Fruit fly (Drosophila melanogaster) whole organism, prepupa: ENCODE results near the gene Alr.

Experiments
- Blimp-1 ChIP-seq: fragments of 200-800 bp; sonication (Bioruptor generic); optimal IDR thresholded peaks from 3 replicates; lab custom pipeline; 2017; ENCODE audit warnings: missing biosample characterization, missing genetic modification characterization, mild to moderate bottlenecking, moderate library complexity, missing genetic modification reagents
- CG10669 ChIP-seq: fragments of 200-800 bp; sonication (Bioruptor generic); optimal IDR thresholded peaks from 3 replicates; lab custom pipeline; 2018; ENCODE audit warnings: missing biosample characterization, mild to moderate bottlenecking, missing genetic modification characterization, moderate library complexity
- CG11294 ChIP-seq: fragments of 200-800 bp; sonication (Bioruptor generic); IDR thresholded peaks from 2 replicates; pipeline ENCODE4 v1.3.6; 2022; ENCODE audit warnings: missing biosample characterization, missing genetic modification characterization
- CG11762 ChIP-seq: fragments of 200-800 bp; sonication (Bioruptor generic); optimal IDR thresholded peaks from 3 replicates; lab custom pipeline; 2016; ENCODE audit warnings: missing biosample characterization, missing genetic modification characterization; ENCODE audit not compliant: insufficient read depth
- CG15336 ChIP-seq: fragments of 200-800 bp; sonication (Bioruptor generic); IDR thresholded peaks from 2 replicates; pipeline ENCODE4 v1.3.6; 2022; ENCODE audit warnings: missing biosample characterization, missing genetic modification characterization
- CG1621 ChIP-seq: fragments of 200-800 bp; sonication (Bioruptor generic); optimal IDR thresholded peaks from 3 replicates; lab custom pipeline; 2018; ENCODE audit warnings: missing biosample characterization, mild to moderate bottlenecking, missing genetic modification characterization
- CG3032 ChIP-seq: fragments of 200-800 bp; optimal IDR thresholded peaks from 2 replicates; lab custom pipeline; 2019; ENCODE audit warnings: missing biosample characterization, mild to moderate bottlenecking, missing genetic modification characterization, moderate library complexity
- CG31627 ChIP-seq: fragments of 200-800 bp; sonication (Bioruptor generic); optimal IDR thresholded peaks from 3 replicates; lab custom pipeline; 2016; ENCODE audit warnings: missing biosample characterization, missing genetic modification characterization
- CG32006 ChIP-seq: fragments of 200-800 bp; sonication (Bioruptor generic); optimal IDR thresholded peaks from 3 replicates; lab custom pipeline; 2017; ENCODE audit warnings: missing biosample characterization, mild to moderate bottlenecking, missing genetic modification characterization
- CG34406 ChIP-seq: fragments of 200-800 bp; sonication (Bioruptor generic); optimal IDR thresholded peaks from 3 replicates; lab custom pipeline; 2016; ENCODE audit warnings: missing biosample characterization, missing genetic modification characterization
- CG3919 ChIP-seq: fragments of 200-800 bp; sonication (Bioruptor generic); optimal IDR thresholded peaks from 3 replicates; lab custom pipeline; 2016; ENCODE audit warnings: missing biosample characterization, missing genetic modification characterization
- CG4318 ChIP-seq: fragments of 200-800 bp; sonication (Bioruptor generic); optimal IDR thresholded peaks from 3 replicates; lab custom pipeline; 2017; ENCODE audit warnings: missing biosample characterization, mild to moderate bottlenecking, missing genetic modification characterization
- CG6163 ChIP-seq: fragments of 200-800 bp; sonication (Bioruptor generic); IDR thresholded peaks from 3 replicates; pipeline ENCODE4 v1.3.6; 2022; ENCODE audit warnings: missing biosample characterization, missing genetic modification characterization
- CG6276 ChIP-seq: fragments of 200-800 bp; sonication (Bioruptor generic); optimal IDR thresholded peaks from 2 replicates; lab custom pipeline; 2017; ENCODE audit warnings: missing biosample characterization, mild to moderate bottlenecking, missing genetic modification characterization
- CG6792 ChIP-seq: fragments of 200-800 bp; sonication (Bioruptor generic); optimal IDR thresholded peaks from 3 replicates; lab custom pipeline; 2016; ENCODE audit warnings: missing biosample characterization, missing genetic modification characterization
- CG6808 ChIP-seq: fragments of 200-800 bp; sonication (Bioruptor generic); optimal IDR thresholded peaks from 3 replicates; lab custom pipeline; 2017; ENCODE audit warnings: missing biosample characterization, missing genetic modification characterization, mild to moderate bottlenecking, moderate library complexity, missing genetic modification reagents
- CG6854 ChIP-seq: fragments of 200-800 bp; sonication (Bioruptor generic); optimal IDR thresholded peaks from 2 replicates; lab custom pipeline; 2017; ENCODE audit warnings: missing biosample characterization, mild to moderate bottlenecking, missing genetic modification characterization
- CG7368 ChIP-seq: fragments of 200-800 bp; sonication (Bioruptor generic); optimal IDR thresholded peaks from 3 replicates; lab custom pipeline; 2016; ENCODE audit warnings: missing biosample characterization, missing genetic modification characterization
- CG8119 ChIP-seq: fragments of 200-800 bp; sonication (Bioruptor generic); IDR thresholded peaks from 3 replicates; pipeline ENCODE4 v1.3.6; 2022; ENCODE audit warnings: missing biosample characterization, missing genetic modification characterization
- CG8632 ChIP-seq: fragments of 200-800 bp; sonication (Bioruptor generic); optimal IDR thresholded peaks from 3 replicates; lab custom pipeline; 2016; ENCODE audit warnings: missing biosample characterization, missing genetic modification characterization
- Eip75B ChIP-seq: fragments of 200-800 bp; sonication (Bioruptor generic); optimal IDR thresholded peaks from 3 replicates; lab custom pipeline; 2016; ENCODE audit warnings: missing biosample characterization, missing genetic modification characterization
- Eip78C ChIP-seq: fragments of 200-800 bp; sonication (Bioruptor generic); peaks from one replicate; lab custom pipeline; 2016; ENCODE audit warnings: missing biosample characterization, missing genetic modification characterization
- Eip93F ChIP-seq: fragments of 200-800 bp; sonication (Bioruptor generic); optimal IDR thresholded peaks from 2 replicates; lab custom pipeline; 2016; ENCODE audit warnings: missing biosample characterization, mild to moderate bottlenecking, missing genetic modification characterization
- Ets21C ChIP-seq: fragments of 200-800 bp; sonication (Bioruptor generic); optimal IDR thresholded peaks from 3 replicates; lab custom pipeline; 2016; ENCODE audit warnings: missing biosample characterization, missing genetic modification characterization
- Gug ChIP-seq: fragments of 200-800 bp; sonication (Bioruptor generic); IDR thresholded peaks from 2 replicates; pipeline ENCODE4 v1.3.6; 2022; ENCODE audit warnings: missing biosample characterization, missing genetic modification characterization
- Hr38 ChIP-seq: sonication (Bioruptor generic); optimal IDR thresholded peaks from 2 replicates; lab custom pipeline; 2016; ENCODE audit warnings: missing biosample characterization, missing genetic modification characterization
- Hr39 ChIP-seq: fragments of 200-800 bp; sonication (Bioruptor generic); optimal IDR thresholded peaks from 2 replicates; lab custom pipeline; 2016; ENCODE audit warnings: missing biosample characterization, missing genetic modification characterization
- Hr4 ChIP-seq: fragments of 200-800 bp; sonication (Bioruptor generic); optimal IDR thresholded peaks from 3 replicates; lab custom pipeline; 2016; ENCODE audit warnings: missing biosample characterization, missing genetic modification characterization
- Lpt ChIP-seq: fragments of 200-800 bp; sonication (Bioruptor generic); optimal IDR thresholded peaks from 3 replicates; lab custom pipeline; 2016; ENCODE audit warnings: missing biosample characterization, missing genetic modification characterization
- Met ChIP-seq: fragments of 200-800 bp; sonication (Bioruptor generic); optimal IDR thresholded peaks from 3 replicates; lab custom pipeline; 2016; ENCODE audit warnings: missing biosample characterization, missing genetic modification characterization
- OdsH ChIP-seq: fragments of 200-800 bp; sonication (Bioruptor generic); optimal IDR thresholded peaks from 3 replicates; lab custom pipeline; 2016; ENCODE audit warnings: missing biosample characterization, missing genetic modification characterization
- Smox ChIP-seq: fragments of 200-800 bp; sonication (Bioruptor generic); optimal IDR thresholded peaks from 3 replicates; lab custom pipeline; 2016; ENCODE audit warnings: missing biosample characterization, missing genetic modification characterization
- Sox102F ChIP-seq: fragments of 200-800 bp; sonication (Bioruptor generic); optimal IDR thresholded peaks from 2 replicates; lab custom pipeline; 2016; ENCODE audit warnings: missing biosample characterization, mild to moderate bottlenecking, missing genetic modification characterization
- Sox14 ChIP-seq: fragments of 200-800 bp; sonication (Bioruptor generic); optimal IDR thresholded peaks from 3 replicates; lab custom pipeline; 2016; ENCODE audit warnings: missing biosample characterization, missing genetic modification characterization
- Sox15 ChIP-seq: fragments of 200-800 bp; sonication (Bioruptor generic); optimal IDR thresholded peaks from 3 replicates; lab custom pipeline; 2016; ENCODE audit warnings: missing biosample characterization, missing genetic modification characterization
- achi ChIP-seq: fragments of 200-800 bp; sonication (Bioruptor generic); optimal IDR thresholded peaks from 3 replicates; lab custom pipeline; 2016; ENCODE audit warnings: missing biosample characterization, missing genetic modification characterization
- acj6 ChIP-seq: fragments of 200-800 bp; sonication (Bioruptor generic); optimal IDR thresholded peaks from 3 replicates; lab custom pipeline; 2016; ENCODE audit warnings: missing biosample characterization, missing genetic modification characterization
- cyc ChIP-seq: fragments of 200-800 bp; sonication (Bioruptor generic); optimal IDR thresholded peaks from 3 replicates; lab custom pipeline; 2016; ENCODE audit warnings: missing biosample characterization, missing genetic modification characterization
- dac ChIP-seq: fragments of 200-800 bp; sonication (Bioruptor generic); optimal IDR thresholded peaks from 2 replicates; lab custom pipeline; 2017; ENCODE audit warnings: missing biosample characterization, mild to moderate bottlenecking, missing genetic modification characterization
- dsx ChIP-seq: fragments of 200-800 bp; optimal IDR thresholded peaks from 3 replicates; lab custom pipeline; 2019; ENCODE audit warnings: missing biosample characterization, mild to moderate bottlenecking, missing genetic modification characterization, moderate library complexity; ENCODE audit not compliant: poor library complexity, severe bottlenecking
- eg ChIP-seq: fragments of 200-800 bp; sonication (Bioruptor generic); IDR thresholded peaks from 3 replicates; pipeline ENCODE4 v1.3.6; 2022; ENCODE audit warnings: missing biosample characterization, missing genetic modification characterization
- fd59A ChIP-seq: fragments of 200-800 bp; sonication (Bioruptor generic); optimal IDR thresholded peaks from 2 replicates; lab custom pipeline; 2017; ENCODE audit warnings: missing biosample characterization, mild to moderate bottlenecking, missing genetic modification characterization, missing genetic modification reagents
- fkh ChIP-seq: fragments of 200-800 bp; sonication (Bioruptor generic); optimal IDR thresholded peaks from 3 replicates; lab custom pipeline; 2017; ENCODE audit warnings: missing biosample characterization, mild to moderate bottlenecking, missing genetic modification characterization, moderate library complexity
- lz ChIP-seq: fragments of 200-800 bp; sonication (Bioruptor generic); optimal IDR thresholded peaks from 3 replicates; lab custom pipeline; 2016; ENCODE audit warnings: missing biosample characterization, missing genetic modification characterization
- net ChIP-seq: fragments of 200-800 bp; sonication (Bioruptor generic); optimal IDR thresholded peaks from 3 replicates; lab custom pipeline; 2016; ENCODE audit warnings: missing biosample characterization, missing genetic modification characterization
- pdm3 ChIP-seq: fragments of 200-800 bp; sonication (Bioruptor generic); optimal IDR thresholded peaks from 3 replicates; lab custom pipeline; 2016; ENCODE audit warnings: missing biosample characterization, missing genetic modification characterization
- salr ChIP-seq, 2 experiments: fragments of 200-800 bp; sonication (Bioruptor generic); optimal IDR thresholded peaks; 3 replicates each; lab custom pipeline; 2016 to 2018; ENCODE audit warnings: missing biosample characterization in 2 of 2, missing genetic modification characterization in 2 of 2, mild to moderate bottlenecking in 1 of 2
- spab ChIP-seq: fragments of 200-800 bp; sonication (Bioruptor generic); optimal IDR thresholded peaks from 2 replicates; lab custom pipeline; 2017; ENCODE audit warnings: missing biosample characterization, mild to moderate bottlenecking, missing genetic modification characterization, missing genetic modification reagents
- ss ChIP-seq, 2 experiments: fragments of 200-800 bp; sonication (Bioruptor generic); optimal IDR thresholded peaks; 2 replicates in 1 of 2; 3 replicates in 1 of 2; lab custom pipeline; 2017 to 2018; ENCODE audit warnings: mild to moderate bottlenecking in 2 of 2, missing biosample characterization in 2 of 2, missing genetic modification characterization in 2 of 2, moderate library complexity in 1 of 2
- svp ChIP-seq: fragments of 200-800 bp; sonication (Bioruptor generic); peaks from one replicate; lab custom pipeline; 2016; ENCODE audit warnings: missing biosample characterization, missing genetic modification characterization
- topi ChIP-seq: fragments of 200-800 bp; sonication (Bioruptor generic); optimal IDR thresholded peaks from 3 replicates; lab custom pipeline; 2016; ENCODE audit warnings: missing biosample characterization, missing genetic modification characterization
- vri ChIP-seq: fragments of 200-800 bp; sonication (Bioruptor generic); optimal IDR thresholded peaks from 3 replicates; lab custom pipeline; 2016; ENCODE audit warnings: missing biosample characterization, mild to moderate bottlenecking, missing genetic modification characterization

Alr gene

DNA sequence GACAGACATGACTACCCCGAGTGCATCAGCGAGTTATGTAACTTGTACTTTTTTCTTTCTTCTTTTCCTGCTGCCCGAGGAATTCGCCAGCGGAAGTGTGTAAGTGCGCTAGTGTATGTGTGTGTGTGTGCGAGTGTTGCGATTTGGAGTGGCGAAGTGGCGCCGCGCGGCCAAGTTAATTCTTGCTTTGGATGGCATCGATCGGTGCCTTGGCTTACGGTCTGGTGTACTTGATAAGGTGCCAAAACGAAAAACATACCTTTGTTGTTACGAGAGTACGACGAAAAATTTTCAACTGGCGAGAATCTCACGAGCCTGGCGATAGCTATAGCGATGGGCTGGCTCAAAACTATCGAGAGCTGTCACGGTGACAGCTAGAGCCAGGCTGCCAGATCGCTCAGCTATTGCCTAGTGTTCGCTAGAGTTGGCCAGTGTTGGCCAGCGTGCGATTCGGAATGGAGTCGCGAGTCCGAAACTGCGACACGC, 4.1 kb upstream of the Alr start, which contains the start of the genes CG18809, COX6B, CG33932 and Rpp20:
Gene CG18809, minus strand, starts transcription at position 333 of the 486 bp plus-strand sequence.
Gene COX6B, minus strand, starts transcription at position 333 of the 486 bp plus-strand sequence.
Gene CG33932, plus strand, starts transcription at position 429 of the 486 bp plus-strand sequence.
Gene Rpp20, plus strand, starts transcription at position 429 of the 486 bp plus-strand sequence.
- TF ChIP-seq CG10669 (GFP tag; lab: Kevin White, UChicago) (no peak), Sox102F (GFP tag; lab: Kevin White, UChicago) (no peak), CG32006 (GFP tag; lab: Kevin White, UChicago) (no peak), CG6276 (GFP tag; lab: Kevin White, UChicago) (no peak), CG6792 (peak; percentile 5), Hr39 (GFP tag; lab: Kevin White, UChicago) (peak; percentile 39), Blimp-1 (GFP tag; lab: Kevin White, UChicago) (no peak), lz (GFP tag; lab: Kevin White, UChicago) (peak; percentile 55), CG6163 (GFP tag; lab: Robert Waterston, UW) (peak; percentile 44; the same call in 1 of the 3 replicates), eg (GFP tag; lab: Robert Waterston, UW) (peak; percentile 60; the same call in 1 of the 3 replicates), dsx (GFP tag; lab: Kevin White, UChicago) (no peak), spab (GFP tag; lab: Kevin White, UChicago) (no peak), achi (GFP tag; lab: Kevin White, UChicago) (peak; percentile 100), CG8632 (GFP tag; lab: Kevin White, UChicago) (no peak), CG6808 (GFP tag; lab: Kevin White, UChicago) (no peak), fd59A (GFP tag; lab: Kevin White, UChicago) (no peak), pdm3 (GFP tag; lab: Kevin White, UChicago) (no peak), CG1621 (tag; lab: Kevin White, UChicago) (peak; percentile 5), Lpt (GFP tag; lab: Kevin White, UChicago) (no peak), svp (GFP tag; lab: Kevin White, UChicago) (no peak), acj6 (GFP tag; lab: Kevin White, UChicago) (no peak), Eip78C (GFP tag; lab: Kevin White, UChicago) (peak; percentile 66), Ets21C (GFP tag; lab: Kevin White, UChicago) (no peak), CG34406 (no peak), Sox15 (GFP tag; lab: Kevin White, UChicago) (no peak), Smox (GFP tag; lab: Kevin White, UChicago) (no peak), vri (GFP tag; lab: Kevin White, UChicago) (peak; percentile 98), CG11294 (GFP tag; lab: Robert Waterston, UW) (0 out of 2 replicates have a peak, but pooled peaks have one; percentile 17), net (GFP tag; lab: Kevin White, UChicago) (no peak), CG3919 (GFP tag; lab: Kevin White, UChicago) (peak; percentile 59), cyc (peak; percentile 48), Hr38 (GFP tag; lab: Kevin White, UChicago) (no peak), dac (GFP tag; lab: Kevin White, UChicago) (peak; percentile 28), Eip93F (GFP tag; lab: Kevin White, UChicago) (no peak), CG11762 (no peak), salr (GFP tag; optimal IDR thresholded peaks at IDR 0.05; lab: Kevin White, UChicago) (no peak), Gug (GFP tag; lab: Robert Waterston, UW) (no peak), ss (GFP tag; optimal IDR thresholded peaks at IDR 0.05; lab: Kevin White, UChicago) (peak in 1 of 2 experiments; percentile 30), CG4318 (GFP tag; lab: Kevin White, UChicago) (no peak), Sox14 (peak; percentile 65), fkh (GFP tag; lab: Kevin White, UChicago) (no peak), CG3032 (tag; lab: Kevin White, UChicago) (peak; percentile 21), CG6854 (peak; percentile 43), CG31627 (GFP tag; lab: Kevin White, UChicago) (peak; percentile 59), Met (GFP tag; lab: Kevin White, UChicago) (no peak), CG7368 (GFP tag; lab: Kevin White, UChicago) (no peak), CG8119 (GFP tag; lab: Robert Waterston, UW) (no peak; the same call in 2 of the 3 replicates), OdsH (GFP tag; lab: Kevin White, UChicago) (no peak), Hr4 (no peak), CG15336 (GFP tag; lab: Robert Waterston, UW) (peak; percentile 34; the same call in 1 of the 2 replicates), topi (no peak), Eip75B (no peak)
